Fruit fly (Drosophila melanogaster) whole organism, embryonic: ENCODE results near the gene CG31233.

Experiments used
- Ada2b ChIP-seq: fragments of 200-800 bp; sonication (Bioruptor generic); IDR thresholded peaks from 2 replicates; pipeline ENCODE4 v1.3.6; 2022; ENCODE audit warnings: missing biosample characterization, missing genetic modification characterization
- CG1024 ChIP-seq: fragments of 200-800 bp; sonication (Bioruptor generic); IDR thresholded peaks from 2 replicates; pipeline ENCODE4 v1.3.6; 2022; ENCODE audit warnings: missing biosample characterization, missing genetic modification characterization
- CG10274 ChIP-seq: fragments of 200-800 bp; sonication (Bioruptor generic); optimal IDR thresholded peaks from 3 replicates; lab custom pipeline; 2017; ENCODE audit warnings: missing biosample characterization, mild to moderate bottlenecking, missing genetic modification characterization
- CG10366 ChIP-seq: fragments of 200-800 bp; sonication (Bioruptor generic); IDR thresholded peaks from 2 replicates; pipeline ENCODE4 v1.3.6; 2022; ENCODE audit warnings: missing biosample characterization, missing genetic modification characterization
- CG11093 ChIP-seq: fragments of 200-800 bp; sonication (Bioruptor generic); IDR thresholded peaks from 3 replicates; pipeline ENCODE4 v1.3.6; 2022; ENCODE audit warnings: missing biosample characterization, missing genetic modification characterization
- CG11723 ChIP-seq: fragments of 200-800 bp; sonication (Bioruptor generic); optimal IDR thresholded peaks from 2 replicates; lab custom pipeline; 2017; ENCODE audit warnings: missing biosample characterization, mild to moderate bottlenecking, missing genetic modification characterization
- CG12299 ChIP-seq: fragments of 200-800 bp; sonication (Bioruptor generic); optimal IDR thresholded peaks from 2 replicates; lab custom pipeline; 2018; ENCODE audit warnings: missing biosample characterization, mild to moderate bottlenecking, missing genetic modification characterization
- CG12659 ChIP-seq: fragments of 200-800 bp; sonication (Bioruptor generic); optimal IDR thresholded peaks from 3 replicates; lab custom pipeline; 2017; ENCODE audit warnings: mild to moderate bottlenecking, missing biosample characterization, missing genetic modification reagents, missing genetic modification characterization
- CG16813 ChIP-seq: fragments of 200-800 bp; sonication (Bioruptor generic); IDR thresholded peaks from 3 replicates; pipeline ENCODE4 v1.3.6; 2022; ENCODE audit warnings: missing biosample characterization, missing genetic modification characterization; ENCODE audit not compliant: partially characterized antibody
- CG17361 ChIP-seq: fragments of 200-800 bp; sonication (Bioruptor generic); IDR thresholded peaks from 3 replicates; pipeline ENCODE4 v1.3.6; 2022; ENCODE audit warnings: missing biosample characterization, missing genetic modification characterization
- CG17802 ChIP-seq: fragments of 200-800 bp; sonication (Bioruptor generic); optimal IDR thresholded peaks from 2 replicates; lab custom pipeline; 2018; ENCODE audit warnings: missing biosample characterization, mild to moderate bottlenecking, missing genetic modification characterization, moderate library complexity
- CG34376 ChIP-seq: fragments of 200-800 bp; sonication (Bioruptor generic); optimal IDR thresholded peaks from 2 replicates; lab custom pipeline; 2018; ENCODE audit warnings: missing biosample characterization, mild to moderate bottlenecking, missing genetic modification characterization
- CG4404 ChIP-seq: fragments of 200-800 bp; sonication (Bioruptor generic); IDR thresholded peaks from 2 replicates; pipeline ENCODE4 v1.3.6; 2022; ENCODE audit warnings: missing biosample characterization, missing genetic modification characterization
- CG6689 ChIP-seq: fragments of 200-800 bp; sonication (Bioruptor generic); IDR thresholded peaks from 2 replicates; pipeline ENCODE4 v1.3.6; 2022; ENCODE audit warnings: missing biosample characterization, missing genetic modification characterization
- CG7786 ChIP-seq: fragments of 200-800 bp; sonication (Bioruptor generic); optimal IDR thresholded peaks from 2 replicates; lab custom pipeline; 2016; ENCODE audit warnings: missing biosample characterization, missing genetic modification characterization
- CG9932 ChIP-seq: fragments of 200-800 bp; sonication (Bioruptor generic); IDR thresholded peaks from 2 replicates; pipeline ENCODE4 v1.3.6; 2022; ENCODE audit warnings: missing biosample characterization, missing genetic modification characterization
- CTCF ChIP-seq: fragments of 200-800 bp; sonication (Bioruptor generic); optimal IDR thresholded peaks from 2 replicates; lab custom pipeline; 2017; ENCODE audit warnings: missing biosample characterization, mild to moderate bottlenecking, missing genetic modification characterization, moderate library complexity
- D ChIP-seq, 2 experiments: fragments of 200-800 bp in 1 of 2; fragments of >200 bp in 1 of 2; sonication (Bioruptor generic) in 1 of 2; optimal IDR thresholded peaks; 2 replicates in 1 of 2; 3 replicates in 1 of 2; lab custom pipeline; 2017; ENCODE audit warnings: mild to moderate bottlenecking in 1 of 2, missing biosample characterization in 1 of 2, missing genetic modification characterization in 1 of 2, missing genetic modification reagents in 1 of 2
- Dip2 ChIP-seq: fragments of 200-800 bp; sonication (Bioruptor generic); IDR thresholded peaks from 2 replicates; pipeline ENCODE4 v1.3.6; 2022; ENCODE audit warnings: missing biosample characterization, missing genetic modification characterization
- Dip3 ChIP-seq: fragments of 200-800 bp; sonication (Bioruptor generic); optimal IDR thresholded peaks from 3 replicates; lab custom pipeline; 2016; ENCODE audit warnings: missing biosample characterization, missing genetic modification characterization
- Gug ChIP-seq: fragments of 200-800 bp; sonication (Bioruptor generic); IDR thresholded peaks from 4 replicates; pipeline ENCODE4 v1.3.6; 2022; ENCODE audit warnings: missing biosample characterization, missing genetic modification characterization
- Kr ChIP-seq: fragments of 200-800 bp; sonication (Bioruptor generic); optimal IDR thresholded peaks from 2 replicates; lab custom pipeline; 2017; ENCODE audit warnings: missing biosample characterization, mild to moderate bottlenecking, missing genetic modification characterization
- Mrtf ChIP-seq: fragments of 200-800 bp; sonication (Bioruptor generic); IDR thresholded peaks from 3 replicates; pipeline ENCODE4 v1.3.6; 2022; ENCODE audit warnings: missing biosample characterization, missing genetic modification characterization
- NC2β ChIP-seq: fragments of 200-800 bp; sonication (Bioruptor generic); optimal IDR thresholded peaks from 2 replicates; lab custom pipeline; 2016; ENCODE audit warnings: missing biosample characterization, missing genetic modification characterization
- Oaz ChIP-seq: fragments of 200-800 bp; sonication (Bioruptor generic); IDR thresholded peaks from 2 replicates; pipeline ENCODE4 v1.3.6; 2022; ENCODE audit warnings: missing biosample characterization, missing genetic modification characterization
- Oli ChIP-seq: fragments of 200-800 bp; sonication (Bioruptor generic); optimal IDR thresholded peaks from 2 replicates; lab custom pipeline; 2018; ENCODE audit warnings: missing biosample characterization, mild to moderate bottlenecking, missing genetic modification characterization, moderate library complexity
- Pdp1 ChIP-seq, 2 experiments: fragments of 200-800 bp; sonication (Bioruptor generic); optimal IDR thresholded peaks; 3 replicates each; lab custom pipeline; 2016; ENCODE audit warnings: missing biosample characterization in 2 of 2, missing genetic modification characterization in 2 of 2, mild to moderate bottlenecking in 1 of 2, moderate library complexity in 1 of 2
- Rx ChIP-seq: fragments of 200-800 bp; sonication (Bioruptor generic); IDR thresholded peaks from 2 replicates; pipeline ENCODE4 v1.3.6; 2022; ENCODE audit warnings: missing biosample characterization, missing genetic modification characterization
- Six4 ChIP-seq: fragments of 200-800 bp; sonication (Bioruptor generic); optimal IDR thresholded peaks from 2 replicates; lab custom pipeline; 2016; ENCODE audit warnings: missing biosample characterization, missing genetic modification characterization
- Spps ChIP-seq: fragments of 200-800 bp; sonication (Bioruptor generic); optimal IDR thresholded peaks from 2 replicates; lab custom pipeline; 2018; ENCODE audit warnings: missing biosample characterization, mild to moderate bottlenecking, missing genetic modification characterization
- Ssrp ChIP-seq: fragments of 200-800 bp; sonication (Bioruptor generic); optimal IDR thresholded peaks from 2 replicates; lab custom pipeline; 2018; ENCODE audit warnings: missing biosample characterization, mild to moderate bottlenecking, missing genetic modification characterization, moderate library complexity
- abd-A ChIP-seq: fragments of 200-800 bp; sonication (Bioruptor generic); optimal IDR thresholded peaks from 3 replicates; lab custom pipeline; 2019; ENCODE audit warnings: missing biosample characterization, mild to moderate bottlenecking, missing genetic modification characterization, moderate library complexity
- al ChIP-seq: fragments of 200-800 bp; sonication (Bioruptor generic); IDR thresholded peaks from 2 replicates; pipeline ENCODE4 v1.3.6; 2022; ENCODE audit warnings: missing biosample characterization, missing genetic modification characterization
- aop ChIP-seq: fragments of 200-800 bp; sonication (Bioruptor generic); IDR thresholded peaks from 2 replicates; pipeline ENCODE4 v1.3.6; 2022; ENCODE audit warnings: missing biosample characterization, missing genetic modification characterization
- chinmo ChIP-seq: fragments of 200-800 bp; sonication (Bioruptor generic); IDR thresholded peaks from 4 replicates; pipeline ENCODE4 v1.3.6; 2022; ENCODE audit warnings: missing biosample characterization, missing genetic modification characterization; ENCODE audit not compliant: partially characterized antibody
- chn ChIP-seq: fragments of 200-800 bp; sonication (Bioruptor generic); optimal IDR thresholded peaks from 2 replicates; lab custom pipeline; 2016; ENCODE audit warnings: missing biosample characterization, missing genetic modification characterization
- croc ChIP-seq: fragments of 200-800 bp; sonication (Bioruptor generic); conservative IDR thresholded peaks from 3 replicates; pipeline ENCODE4 v1.3.6; 2022; ENCODE audit warnings: missing biosample characterization, missing genetic modification characterization
- da ChIP-seq: fragments of 200-800 bp; sonication (Bioruptor generic); optimal IDR thresholded peaks from 2 replicates; lab custom pipeline; 2016; ENCODE audit warnings: missing biosample characterization, missing genetic modification characterization
- en ChIP-seq: fragments of 200-800 bp; sonication (Bioruptor generic); optimal IDR thresholded peaks from 2 replicates; lab custom pipeline; 2016; ENCODE audit warnings: missing biosample characterization, missing genetic modification characterization
- fu2 ChIP-seq: fragments of 200-800 bp; sonication (Bioruptor generic); optimal IDR thresholded peaks from 2 replicates; lab custom pipeline; 2016; ENCODE audit warnings: missing biosample characterization, missing genetic modification characterization
- gfzf ChIP-seq: fragments of 200-800 bp; sonication (Bioruptor generic); optimal IDR thresholded peaks from 2 replicates; lab custom pipeline; 2016; ENCODE audit warnings: missing biosample characterization, mild to moderate bottlenecking, missing genetic modification characterization, moderate library complexity
- ind ChIP-seq: fragments of 200-800 bp; sonication (Bioruptor generic); optimal IDR thresholded peaks from 3 replicates; lab custom pipeline; 2016; ENCODE audit warnings: missing biosample characterization, missing genetic modification characterization
- lilli ChIP-seq: fragments of 200-800 bp; sonication (Bioruptor generic); optimal IDR thresholded peaks from 3 replicates; lab custom pipeline; 2016; ENCODE audit warnings: missing biosample characterization, missing genetic modification characterization
- org-1 ChIP-seq: fragments of 200-800 bp; sonication (Bioruptor generic); optimal IDR thresholded peaks from 2 replicates; lab custom pipeline; 2017; ENCODE audit warnings: missing biosample characterization, missing genetic modification characterization
- phol ChIP-seq: fragments of 200-800 bp; sonication (Bioruptor generic); optimal IDR thresholded peaks from 3 replicates; lab custom pipeline; 2018; ENCODE audit warnings: missing biosample characterization, mild to moderate bottlenecking, missing genetic modification characterization, moderate library complexity
- pum ChIP-seq: fragments of 200-800 bp; sonication (Bioruptor generic); optimal IDR thresholded peaks from 2 replicates; lab custom pipeline; 2016; ENCODE audit warnings: missing biosample characterization, missing genetic modification characterization
- slbo ChIP-seq: fragments of 200-800 bp; sonication (Bioruptor generic); IDR thresholded peaks from 2 replicates; pipeline ENCODE4 v1.3.6; 2022; ENCODE audit warnings: missing biosample characterization, missing genetic modification characterization
- so ChIP-seq: fragments of 200-800 bp; sonication (Bioruptor generic); IDR thresholded peaks from 3 replicates; pipeline ENCODE4 v1.3.6; 2022; ENCODE audit warnings: missing biosample characterization, missing genetic modification characterization
- stwl ChIP-seq: fragments of 200-800 bp; sonication (Bioruptor generic); optimal IDR thresholded peaks from 3 replicates; lab custom pipeline; 2018; ENCODE audit warnings: missing biosample characterization, mild to moderate bottlenecking, missing genetic modification characterization, moderate library complexity
- tap ChIP-seq: fragments of 200-800 bp; optimal IDR thresholded peaks from 3 replicates; lab custom pipeline; 2019; ENCODE audit warnings: missing biosample characterization, mild to moderate bottlenecking, missing genetic modification characterization, moderate library complexity
- tll ChIP-seq, 2 experiments: fragments of 200-800 bp in 1 of 2; fragments of >200 bp in 1 of 2; sonication (Bioruptor generic) in 1 of 2; optimal IDR thresholded peaks; 2 replicates each; lab custom pipeline; 2017 to 2019; ENCODE audit warnings: missing biosample characterization in 2 of 2, missing genetic modification characterization in 2 of 2, mild to moderate bottlenecking in 1 of 2, moderate library complexity in 1 of 2
- ttk ChIP-seq: fragments of 200-800 bp; sonication (Bioruptor generic); IDR thresholded peaks from 2 replicates; pipeline ENCODE4 v2.1.2; 2022; ENCODE audit warnings: missing biosample characterization, missing genetic modification characterization
- tx ChIP-seq: fragments of 200-800 bp; sonication (Bioruptor generic); optimal IDR thresholded peaks from 2 replicates; lab custom pipeline; 2016; ENCODE audit warnings: missing biosample characterization, missing genetic modification characterization

CG31233 gene

DNA sequence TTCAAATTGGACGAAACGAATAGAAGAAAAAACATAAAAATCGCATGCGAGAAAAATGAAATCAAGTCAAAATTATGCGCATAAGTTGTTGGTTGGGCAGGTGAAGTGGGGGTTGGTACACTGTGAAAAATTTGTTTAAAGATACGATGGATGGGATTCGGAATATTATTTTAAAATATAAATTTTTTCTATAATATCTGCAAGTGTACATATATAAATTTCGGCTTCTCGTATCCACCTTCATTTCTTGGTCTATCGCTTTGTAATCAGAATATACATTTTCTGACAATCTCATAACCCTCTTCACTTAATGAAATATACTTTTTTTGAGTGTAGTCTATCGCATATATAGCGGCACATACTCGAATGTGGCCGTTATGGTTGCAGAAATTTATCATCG, 46.3 kb upstream of the CG31233 start (continued):
- no peak for TF ChIP-seq fu2 (GFP tag; lab: Kevin White, UChicago)
- no peak for TF ChIP-seq aop (GFP tag; lab: Robert Waterston, UW)
- no peak; the same call in 1 of the 2 replicates for TF ChIP-seq CG10366 (GFP tag; lab: Robert Waterston, UW)
- no peak for TF ChIP-seq tx (GFP tag; lab: Kevin White, UChicago)
- TF ChIP-seq slbo = no peak
- no peak for TF ChIP-seq abd-A (tag; lab: Kevin White, UChicago)
- no peak for TF ChIP-seq CG34376 (GFP tag; lab: Kevin White, UChicago)
- TF ChIP-seq CG1024 = no peak
- TF ChIP-seq Dip2 (GFP tag; lab: Robert Waterston, UW) = no peak
- peak; percentile 52 for TF ChIP-seq Oli
- no peak for TF ChIP-seq gfzf (GFP tag; lab: Kevin White, UChicago)
- TF ChIP-seq stwl (tag; lab: Kevin White, UChicago) = no peak
- no peak for TF ChIP-seq Spps (tag; lab: Kevin White, UChicago)
- 0 out of 3 replicates have a peak, but pooled peaks have one; percentile 25 for TF ChIP-seq CG17361 (GFP tag; lab: Robert Waterston, UW)
- TF ChIP-seq CG17802 = no peak
- no peak for TF ChIP-seq tll (GFP tag; optimal IDR thresholded peaks at IDR 0.05; lab: Kevin White, UChicago)
- no peak for TF ChIP-seq CG11093 (GFP tag; lab: Robert Waterston, UW)
- no peak for TF ChIP-seq da (GFP tag; lab: Kevin White, UChicago)
- TF ChIP-seq Gug (GFP tag; lab: Robert Waterston, UW) = no peak
- peak; percentile 8 for TF ChIP-seq CG12659 (GFP tag; lab: Kevin White, UChicago)
- no peak for TF ChIP-seq CG4404 (GFP tag; lab: Robert Waterston, UW)
- TF ChIP-seq NC2β (GFP tag; lab: Kevin White, UChicago) = no peak
- no peak for TF ChIP-seq Kr (GFP tag; lab: Kevin White, UChicago)
- TF ChIP-seq Oaz (GFP tag; lab: Robert Waterston, UW) = no peak
- no peak for TF ChIP-seq org-1 (GFP tag; lab: Kevin White, UChicago)
- no peak for TF ChIP-seq Pdp1 (GFP tag; optimal IDR thresholded peaks at IDR 0.05; lab: Kevin White, UChicago)
- TF ChIP-seq tap (tag; lab: Kevin White, UChicago) = no peak
- no peak for TF ChIP-seq Dip3 (GFP tag; lab: Kevin White, UChicago)
- no peak for TF ChIP-seq lilli
- no peak for TF ChIP-seq Rx
- TF ChIP-seq en (GFP tag; lab: Kevin White, UChicago) = no peak
- no peak for TF ChIP-seq so
- no peak for TF ChIP-seq al (GFP tag; lab: Robert Waterston, UW)
- peak; percentile 14 for TF ChIP-seq ind (GFP tag; lab: Kevin White, UChicago)
- TF ChIP-seq CG6689 (GFP tag; lab: Robert Waterston, UW) = 0 out of 2 replicates have a peak, but pooled peaks have one; percentile 18
- no peak for TF ChIP-seq CG9932 (GFP tag; lab: Robert Waterston, UW)
- no peak for TF ChIP-seq CG11723 (GFP tag; lab: Kevin White, UChicago)
- peak; percentile 41 for TF ChIP-seq phol (tag; lab: Kevin White, UChicago)
- no peak for TF ChIP-seq pum
- no peak for TF ChIP-seq Six4 (GFP tag; lab: Kevin White, UChicago)
- peak; percentile 8 for TF ChIP-seq Ssrp (tag; lab: Kevin White, UChicago)
- no peak for TF ChIP-seq chn (GFP tag; lab: Kevin White, UChicago)
- TF ChIP-seq CG7786 = no peak
- no peak for TF ChIP-seq Ada2b
- TF ChIP-seq D (optimal IDR thresholded peaks at IDR 0.05; lab: Kevin White, UChicago) = no peak
- TF ChIP-seq D (GFP tag; optimal IDR thresholded peaks at IDR 0.05; lab: Kevin White, UChicago) = no peak
- TF ChIP-seq CG16813 (GFP tag; lab: Robert Waterston, UW) = no peak
- no peak for TF ChIP-seq CG10274
- TF ChIP-seq CTCF (GFP tag; lab: Kevin White, UChicago) = no peak
- no peak for TF ChIP-seq croc
- TF ChIP-seq chinmo (GFP tag; lab: Robert Waterston, UW) = no peak
- no peak for TF ChIP-seq Mrtf (GFP tag; lab: Robert Waterston, UW)
- TF ChIP-seq ttk (GFP tag; lab: Robert Waterston, UW) = no peak
- TF ChIP-seq CG12299 = no peak
